Worm (Caenorhabditis elegans) whole organism, early embryonic: ENCODE results near the gene Y73B6BL.14.

Experiments
- B0310.2 ChIP-seq: sonication (generic microtip); optimal IDR thresholded peaks from 2 replicates; lab custom pipeline; 2016; ENCODE audit warnings: mild to moderate bottlenecking, missing genetic modification characterization, missing compliant biosample characterization
- F13C5.2 ChIP-seq: sonication (generic microtip); optimal IDR thresholded peaks from 2 replicates; lab custom pipeline; 2017; ENCODE audit warnings: mild to moderate bottlenecking, missing genetic modification characterization, inconsistent platforms, missing compliant biosample characterization
- aly-1 ChIP-seq: sonication (generic microtip); optimal IDR thresholded peaks from 2 replicates; lab custom pipeline; 2016; ENCODE audit warnings: missing genetic modification characterization, missing compliant biosample characterization
- ama-1 ChIP-seq: fragments of 150-350 bp; optimal IDR thresholded peaks from 2 replicates; lab custom pipeline; 2014
- ceh-13 ChIP-seq: fragments of 200-800 bp; sonication (Bioruptor generic); optimal IDR thresholded peaks from 2 replicates; lab custom pipeline; 2018; ENCODE audit warnings: mild to moderate bottlenecking, missing genetic modification characterization, missing compliant biosample characterization
- ceh-36 ChIP-seq: sonication (generic microtip); optimal IDR thresholded peaks from 2 replicates; lab custom pipeline; 2016; ENCODE audit warnings: missing genetic modification characterization, inconsistent platforms, missing compliant biosample characterization
- ets-7 ChIP-seq: sonication (generic microtip); optimal IDR thresholded peaks from 2 replicates; lab custom pipeline; 2016; ENCODE audit warnings: missing genotype, missing genetic modification characterization, missing compliant biosample characterization
- flt-1 ChIP-seq: fragments of 200-800 bp; sonication (Bioruptor generic); IDR thresholded peaks from 2 replicates; pipeline ENCODE4 v1.3.6; 2022; ENCODE audit warnings: missing genetic modification characterization, missing compliant biosample characterization
- hmbx-1 ChIP-seq: sonication (generic microtip); optimal IDR thresholded peaks from 2 replicates; lab custom pipeline; 2016; ENCODE audit warnings: mild to moderate bottlenecking, missing genetic modification characterization, missing compliant biosample characterization
- hmg-4 ChIP-seq: fragments of 200-800 bp; sonication (Bioruptor generic); optimal IDR thresholded peaks from 2 replicates; lab custom pipeline; 2018; ENCODE audit warnings: mild to moderate bottlenecking, missing genetic modification characterization, missing compliant biosample characterization
- hnd-1 ChIP-seq: sonication (generic microtip); optimal IDR thresholded peaks from 2 replicates; lab custom pipeline; 2016; ENCODE audit warnings: missing genetic modification characterization, missing compliant biosample characterization
- pes-1 ChIP-seq: fragments of 200-800 bp; sonication (Bioruptor generic); IDR thresholded peaks from 2 replicates; pipeline ENCODE4 v1.3.6; 2022; ENCODE audit warnings: missing genetic modification reagents, missing genetic modification characterization, missing compliant biosample characterization
- scrt-1 ChIP-seq: fragments of 200-800 bp; sonication (Bioruptor generic); IDR thresholded peaks from 2 replicates; pipeline ENCODE4 v1.3.6; 2022; ENCODE audit warnings: missing genetic modification characterization, missing compliant biosample characterization
- sea-1 ChIP-seq: fragments of 200-800 bp; sonication (Bioruptor generic); conservative IDR thresholded peaks from 2 replicates; pipeline ENCODE4 v1.3.6; 2022; ENCODE audit warnings: missing genetic modification characterization, missing compliant biosample characterization
- tbx-11 ChIP-seq: fragments of 200-800 bp; sonication (Bioruptor generic); IDR thresholded peaks from 2 replicates; pipeline ENCODE4 v1.3.6; 2022; ENCODE audit warnings: missing genetic modification characterization, missing compliant biosample characterization
- tbx-37 ChIP-seq: fragments of 200-800 bp; sonication (Bioruptor generic); conservative IDR thresholded peaks from 2 replicates; pipeline ENCODE4 v1.3.6; 2022; ENCODE audit warnings: missing genetic modification reagents, missing genetic modification characterization, missing compliant biosample characterization
- tra-4 ChIP-seq: sonication (generic microtip); optimal IDR thresholded peaks from 2 replicates; lab custom pipeline; 2017; ENCODE audit warnings: missing genetic modification characterization, missing compliant biosample characterization

Gene Y73B6BL.14

DNA sequence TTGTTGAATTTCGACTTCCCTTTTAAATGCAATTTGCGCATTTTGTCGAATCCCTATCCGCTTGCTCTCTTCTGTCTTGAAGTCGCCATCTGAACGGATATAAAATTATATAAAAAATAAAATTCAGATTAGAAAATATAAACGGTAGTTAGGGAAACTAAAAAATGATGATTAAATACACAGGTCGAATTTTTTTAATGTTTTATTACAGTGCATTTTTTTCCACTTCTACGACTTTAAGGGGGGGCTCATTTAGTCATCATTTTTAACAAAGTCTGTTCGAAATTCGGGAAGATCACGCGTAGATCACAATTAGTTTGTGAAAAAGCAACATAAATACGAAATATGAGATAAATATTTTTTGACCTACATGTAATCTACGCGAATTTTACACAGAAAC is at the start of gene Y73B6BL.14:
Y73B6BL.14 (minus strand) TSS at position 101 of the 400 bp plus-strand sequence.
- no peak for TF ChIP-seq hmbx-1 (tag; lab: Kevin White, UChicago)

DNA sequence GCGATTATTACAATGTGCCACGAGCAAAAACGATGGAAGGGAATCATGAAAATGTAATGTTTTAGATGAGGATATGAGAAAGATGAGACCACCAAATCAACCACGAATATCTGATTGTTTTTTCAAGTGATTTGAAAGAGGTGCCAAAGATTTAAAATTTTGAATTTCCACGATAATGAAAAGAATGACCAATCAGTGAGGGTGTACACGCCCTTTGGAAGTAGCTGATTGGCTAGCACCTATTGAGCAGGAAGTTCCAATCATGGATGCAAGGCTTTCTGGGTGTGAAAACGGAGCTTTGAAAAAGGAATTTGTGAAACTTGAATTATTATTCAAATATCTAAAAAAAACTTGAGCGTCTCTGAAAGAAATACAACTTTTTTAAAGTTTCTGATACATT is 48.8 kb upstream of the Y73B6BL.14 start:
- TF ChIP-seq sea-1 (GFP tag; lab: Robert Waterston, UW), result no peak
- TF ChIP-seq F13C5.2, result no peak
- no peak for TF ChIP-seq ceh-36 (tag; lab: Kevin White, UChicago)
- TF ChIP-seq scrt-1 (GFP tag; lab: Robert Waterston, UW), result no peak
- no peak for TF ChIP-seq tra-4 (tag; lab: Kevin White, UChicago)
- no peak for TF ChIP-seq aly-1 (tag; lab: Kevin White, UChicago)
- TF ChIP-seq tbx-11 (GFP tag; lab: Robert Waterston, UW), result no peak

DNA sequence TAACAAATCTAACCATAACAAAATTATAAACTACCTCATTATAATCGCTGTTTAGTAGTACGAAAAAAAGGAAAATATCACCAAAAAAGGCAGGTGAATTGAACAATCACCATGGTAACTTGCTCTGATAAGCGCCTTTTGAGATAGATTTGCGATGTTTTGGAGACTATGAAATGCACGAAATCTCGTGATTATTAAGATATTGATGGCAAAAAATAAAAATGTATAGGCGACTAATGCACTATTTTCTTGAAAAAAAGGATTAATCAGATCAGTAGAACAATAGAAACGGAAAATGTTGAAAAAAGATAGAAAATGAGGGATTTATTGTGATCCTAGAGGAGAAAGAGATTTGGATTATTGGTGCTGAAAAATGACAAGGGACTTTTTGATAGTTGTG is 45.8 kb upstream of the Y73B6BL.14 start:
- no peak for TF ChIP-seq hmg-4 (GFP tag; lab: Kevin White, UChicago)
- no peak for TF ChIP-seq tbx-37 (GFP tag; lab: Robert Waterston, UW)
- TF ChIP-seq pes-1 (GFP tag; lab: Robert Waterston, UW), result no peak
- no peak for TF ChIP-seq ets-7 (tag; lab: Kevin White, UChicago)
- no peak for TF ChIP-seq tbx-11 (GFP tag; lab: Robert Waterston, UW)
- TF ChIP-seq F13C5.2, result no peak
- no peak for TF ChIP-seq ama-1
- no peak for TF ChIP-seq tra-4 (tag; lab: Kevin White, UChicago)
- no peak for TF ChIP-seq scrt-1 (GFP tag; lab: Robert Waterston, UW)
- no peak for TF ChIP-seq ceh-36 (tag; lab: Kevin White, UChicago)
- TF ChIP-seq hnd-1, result no peak
- no peak for TF ChIP-seq sea-1 (GFP tag; lab: Robert Waterston, UW)
- no peak for TF ChIP-seq flt-1 (GFP tag; lab: Robert Waterston, UW)
- TF ChIP-seq ceh-13 (GFP tag; lab: Kevin White, UChicago), result no peak

DNA sequence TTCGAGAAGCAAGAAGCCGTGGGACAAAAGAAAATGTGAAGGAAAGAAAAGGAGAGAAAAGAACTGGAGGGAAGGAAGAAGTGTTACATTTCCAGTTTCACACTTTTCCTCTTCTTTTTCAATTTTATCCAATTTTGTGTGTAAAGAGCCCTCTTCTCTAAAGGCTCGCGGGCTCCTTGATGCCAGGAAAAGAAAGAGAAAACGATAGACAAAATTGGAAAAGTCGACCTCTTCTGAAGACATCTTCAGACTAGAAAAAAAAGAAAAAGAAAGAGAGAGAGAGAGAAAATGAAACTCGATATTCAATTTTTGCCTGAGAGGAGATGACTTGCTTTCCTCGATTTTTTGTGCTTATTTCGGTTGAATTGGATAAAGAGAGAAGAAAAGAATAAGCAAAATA is 42.2 kb upstream of the Y73B6BL.14 start:
- TF ChIP-seq B0310.2 (no peak), ceh-36 (tag; lab: Kevin White, UChicago) (no peak), sea-1 (GFP tag; lab: Robert Waterston, UW) (no peak), ceh-13 (GFP tag; lab: Kevin White, UChicago) (no peak), tbx-37 (GFP tag; lab: Robert Waterston, UW) (no peak), hmg-4 (GFP tag; lab: Kevin White, UChicago) (no peak), pes-1 (GFP tag; lab: Robert Waterston, UW) (no peak), hnd-1 (no peak), tbx-11 (GFP tag; lab: Robert Waterston, UW) (no peak), scrt-1 (GFP tag; lab: Robert Waterston, UW) (no peak), hmbx-1 (tag; lab: Kevin White, UChicago) (no peak), ama-1 (no peak), F13C5.2 (no peak), aly-1 (tag; lab: Kevin White, UChicago) (no peak), flt-1 (GFP tag; lab: Robert Waterston, UW) (no peak)

DNA sequence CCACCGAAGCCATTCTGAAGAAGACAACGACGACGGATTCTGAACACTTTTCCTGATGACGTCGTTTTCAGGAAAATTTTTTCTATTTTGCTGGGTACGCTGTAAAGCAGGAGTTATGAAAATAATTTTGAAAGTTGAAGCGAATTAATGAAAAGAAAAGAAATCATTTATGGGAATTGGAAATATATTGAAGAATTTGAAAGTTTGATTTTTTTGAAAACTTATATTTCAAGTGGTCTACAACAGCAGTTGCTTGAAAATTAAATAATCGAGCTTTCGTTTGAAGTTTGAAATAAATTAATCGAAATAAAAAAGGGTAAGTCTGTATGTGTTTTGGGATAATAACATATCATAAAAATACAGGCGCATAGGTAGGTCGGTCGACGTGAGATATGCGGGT is 41.2 kb upstream of the Y73B6BL.14 start, which contains the start of gene shl-1:
shl-1 (minus strand) TSS at position 101 of the 400 bp plus-strand sequence.
- TF ChIP-seq pes-1 (GFP tag; lab: Robert Waterston, UW) (no peak), tbx-11 (GFP tag; lab: Robert Waterston, UW) (no peak), hmbx-1 (tag; lab: Kevin White, UChicago) (no peak), flt-1 (GFP tag; lab: Robert Waterston, UW) (no peak), tra-4 (tag; lab: Kevin White, UChicago) (no peak), ets-7 (tag; lab: Kevin White, UChicago) (no peak), scrt-1 (GFP tag; lab: Robert Waterston, UW) (no peak), sea-1 (GFP tag; lab: Robert Waterston, UW) (no peak), tbx-37 (GFP tag; lab: Robert Waterston, UW) (no peak), hmg-4 (GFP tag; lab: Kevin White, UChicago) (no peak)

DNA sequence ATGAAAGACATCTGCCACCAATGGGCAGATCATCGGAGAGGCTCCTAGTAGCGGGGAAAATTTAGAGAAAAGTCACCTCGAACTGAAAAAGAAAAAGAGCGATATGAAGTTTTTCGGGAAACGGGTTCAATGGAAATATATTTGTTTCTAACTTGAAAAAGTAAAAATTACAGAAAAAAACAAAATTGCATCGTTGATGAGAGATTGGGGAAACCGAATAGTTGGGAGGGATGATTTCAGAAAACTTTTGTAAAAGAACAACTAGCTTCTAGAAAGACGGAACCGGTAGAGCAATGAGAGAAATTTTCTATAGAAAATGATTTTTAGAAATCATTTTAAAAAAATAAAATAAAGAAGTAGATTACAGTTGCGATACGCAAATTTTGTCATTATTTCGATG is 35.6 kb upstream of the Y73B6BL.14 start:
- TF ChIP-seq tbx-11 (GFP tag; lab: Robert Waterston, UW), result no peak
- no peak for TF ChIP-seq ceh-13 (GFP tag; lab: Kevin White, UChicago)
- TF ChIP-seq tbx-37 (GFP tag; lab: Robert Waterston, UW), result no peak
- no peak for TF ChIP-seq scrt-1 (GFP tag; lab: Robert Waterston, UW)
- TF ChIP-seq F13C5.2, result no peak
- TF ChIP-seq hnd-1, result no peak
- no peak for TF ChIP-seq tra-4 (tag; lab: Kevin White, UChicago)
- no peak for TF ChIP-seq aly-1 (tag; lab: Kevin White, UChicago)
- TF ChIP-seq ets-7 (tag; lab: Kevin White, UChicago), result no peak
- TF ChIP-seq flt-1 (GFP tag; lab: Robert Waterston, UW), result no peak

DNA sequence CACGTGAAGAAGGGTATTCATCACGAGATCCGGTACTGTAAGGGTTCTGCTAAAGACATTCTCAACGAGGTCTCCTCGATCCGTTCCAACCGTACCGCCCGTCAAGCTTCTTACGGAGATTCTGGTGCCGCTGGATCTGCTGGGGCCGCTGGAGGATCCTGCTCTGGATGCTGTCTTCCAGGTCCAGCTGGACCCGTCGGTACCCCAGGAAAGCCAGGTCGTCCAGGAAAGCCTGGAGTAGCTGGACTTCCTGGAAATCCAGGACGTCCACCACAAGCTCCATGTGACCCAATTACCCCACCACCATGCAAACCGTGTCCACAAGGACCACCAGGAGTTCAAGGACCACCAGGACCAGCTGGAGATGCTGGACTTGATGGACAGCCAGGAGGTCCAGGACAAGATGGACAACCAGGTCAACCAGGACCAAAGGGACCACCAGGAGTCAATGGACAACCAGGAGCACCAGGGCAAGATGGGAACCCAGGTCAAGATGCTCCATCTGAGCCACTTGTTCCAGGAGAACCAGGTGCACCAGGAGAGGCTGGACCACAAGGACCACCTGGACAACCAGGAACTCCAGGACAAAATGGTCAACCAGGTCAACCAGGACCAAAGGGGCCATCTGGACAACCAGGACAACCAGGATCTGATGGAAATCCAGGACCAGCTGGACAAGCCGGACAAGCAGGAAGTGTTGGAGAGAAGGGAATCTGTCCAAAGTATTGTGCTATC is 34.7 kb upstream of the Y73B6BL.14 start:
- no peak for TF ChIP-seq ceh-13 (GFP tag; lab: Kevin White, UChicago)
- no peak for TF ChIP-seq ets-7 (tag; lab: Kevin White, UChicago)
- TF ChIP-seq F13C5.2, result no peak
- no peak for TF ChIP-seq hnd-1
- no peak for TF ChIP-seq ceh-36 (tag; lab: Kevin White, UChicago)
- TF ChIP-seq pes-1 (GFP tag; lab: Robert Waterston, UW), result no peak
- no peak for TF ChIP-seq tbx-37 (GFP tag; lab: Robert Waterston, UW)
- TF ChIP-seq ama-1, result no peak
- no peak for TF ChIP-seq tbx-11 (GFP tag; lab: Robert Waterston, UW)
- TF ChIP-seq aly-1 (tag; lab: Kevin White, UChicago), result no peak
- no peak for TF ChIP-seq sea-1 (GFP tag; lab: Robert Waterston, UW)
- TF ChIP-seq scrt-1 (GFP tag; lab: Robert Waterston, UW), result no peak
- no peak for TF ChIP-seq hmg-4 (GFP tag; lab: Kevin White, UChicago)
- TF ChIP-seq flt-1 (GFP tag; lab: Robert Waterston, UW), result no peak
- TF ChIP-seq B0310.2, result no peak
- no peak for TF ChIP-seq tra-4 (tag; lab: Kevin White, UChicago)
- TF ChIP-seq hmbx-1 (tag; lab: Kevin White, UChicago), result no peak
